Fruit fly (Drosophila melanogaster) whole organism, prepupa: ENCODE measurements around the gene RpS19b.

Experiments
- CG6808 ChIP-seq: fragments of 200-800 bp; sonication (Bioruptor generic); optimal IDR thresholded peaks from 3 replicates; lab custom pipeline; 2017; ENCODE audit warnings: missing biosample characterization, missing genetic modification characterization, mild to moderate bottlenecking, moderate library complexity, missing genetic modification reagents
- fkh ChIP-seq: fragments of 200-800 bp; sonication (Bioruptor generic); optimal IDR thresholded peaks from 3 replicates; lab custom pipeline; 2017; ENCODE audit warnings: missing biosample characterization, mild to moderate bottlenecking, missing genetic modification characterization, moderate library complexity

dm6 chr3R:23900092-23900491 is 33.2 kb downstream of the RpS19b start:
- TF ChIP-seq fkh (GFP tag; lab: Kevin White, UChicago) = no peak
- no peak for TF ChIP-seq CG6808
